Worm (Caenorhabditis elegans) whole organism, L1 larva: ENCODE results near the gene hmg-12.
A peak's percentile ranks its signal among the peaks of the same experiment; 100 is the strongest.

Source experiments
- C04F5.9 ChIP-seq: sonication (generic microtip); optimal IDR thresholded peaks from 2 replicates; lab custom pipeline; 2016; ENCODE audit warnings: missing genetic modification characterization, missing compliant biosample characterization
- C16A3.4 ChIP-seq: fragments of 150-350 bp; optimal IDR thresholded peaks from 2 replicates; lab custom pipeline; 2014; ENCODE audit warnings: missing biosample characterization, missing genetic modification characterization
- alr-1 ChIP-seq: fragments of 200-800 bp; sonication (Bioruptor generic); optimal IDR thresholded peaks from 2 replicates; lab custom pipeline; 2018; ENCODE audit warnings: borderline replicate concordance, mild to moderate bottlenecking, missing genetic modification characterization, missing compliant biosample characterization
- ama-1 ChIP-seq: fragments of 150-350 bp; optimal IDR thresholded peaks from 2 replicates; lab custom pipeline; 2014
- ceh-63 ChIP-seq: fragments of 200-800 bp; sonication (Bioruptor generic); optimal IDR thresholded peaks from 2 replicates; lab custom pipeline; 2018; ENCODE audit warnings: mild to moderate bottlenecking, missing genetic modification characterization, missing compliant biosample characterization
- dpl-1 ChIP-seq, 3 experiments: fragments of 150-350 bp in 2 of 3; sonication (generic microtip) in 1 of 3; optimal IDR thresholded peaks; 2 replicates each; lab custom pipeline; 2014 to 2017; ENCODE audit warnings: missing biosample characterization in 3 of 3, missing genetic modification characterization in 3 of 3, missing genetic modification reagents in 3 of 3
- dsc-1 ChIP-seq: sonication (generic microtip); optimal IDR thresholded peaks from 2 replicates; lab custom pipeline; 2016; ENCODE audit warnings: mild to moderate bottlenecking, missing genetic modification characterization, missing compliant biosample characterization
- efl-1 ChIP-seq, 4 experiments: fragments of 150-350 bp; optimal IDR thresholded peaks in 3 of 4; peaks in 1 of 4; 1 replicate in 1 of 4; 2 replicates in 3 of 4; lab custom pipeline; 2014; ENCODE audit warnings: missing biosample characterization in 2 of 4, missing genetic modification characterization in 2 of 4, missing genetic modification reagents in 2 of 4
- efl-3 ChIP-seq: fragments of 200-800 bp; sonication (Bioruptor generic); optimal IDR thresholded peaks from 2 replicates; lab custom pipeline; 2018; ENCODE audit warnings: mild to moderate bottlenecking, missing genetic modification characterization, missing compliant biosample characterization
- egl-13 ChIP-seq: sonication (generic microtip); optimal IDR thresholded peaks from 2 replicates; lab custom pipeline; 2016; ENCODE audit warnings: missing genotype, missing genetic modification reagents, missing genetic modification characterization, missing compliant biosample characterization
- egl-27 ChIP-seq, 2 experiments: fragments of 150-350 bp in 1 of 2; sonication (generic microtip); optimal IDR thresholded peaks; 3 replicates each; lab custom pipeline; 2017 to 2018; ENCODE audit warnings: missing biosample characterization in 2 of 2, missing genetic modification characterization in 2 of 2, missing genetic modification reagents in 2 of 2
- elt-2 ChIP-seq: sonication (generic microtip); optimal IDR thresholded peaks from 2 replicates; lab custom pipeline; 2016; ENCODE audit warnings: missing genetic modification characterization, mild to moderate bottlenecking, inconsistent platforms, missing compliant biosample characterization, missing genetic modification reagents
- fkh-10 ChIP-seq: sonication (generic microtip); optimal IDR thresholded peaks from 2 replicates; lab custom pipeline; 2017; ENCODE audit warnings: missing biosample characterization, missing genetic modification reagents, missing genetic modification characterization
- fkh-4 ChIP-seq: sonication (generic microtip); optimal IDR thresholded peaks from 2 replicates; lab custom pipeline; 2016; ENCODE audit warnings: missing compliant biosample characterization, missing genetic modification characterization, borderline replicate concordance
- fkh-8 ChIP-seq: sonication (generic microtip); optimal IDR thresholded peaks from 2 replicates; lab custom pipeline; 2016; ENCODE audit warnings: mild to moderate bottlenecking, missing genetic modification characterization, missing compliant biosample characterization
- fos-1 ChIP-seq: fragments of 150-350 bp; optimal IDR thresholded peaks from 2 replicates; lab custom pipeline; 2014; ENCODE audit warnings: missing biosample characterization, missing genetic modification characterization
- grh-1 ChIP-seq: fragments of 200-800 bp; sonication (Bioruptor generic); IDR thresholded peaks from 2 replicates; pipeline ENCODE4 v1.3.6; 2022; ENCODE audit warnings: missing genetic modification reagents, missing genetic modification characterization, missing compliant biosample characterization
- hlh-4 ChIP-seq: sonication (generic microtip); optimal IDR thresholded peaks from 2 replicates; lab custom pipeline; 2016; ENCODE audit warnings: mild to moderate bottlenecking, missing genetic modification characterization, missing compliant biosample characterization
- isw-1 ChIP-seq: fragments of 200-800 bp; sonication (Bioruptor generic); IDR thresholded peaks from 2 replicates; pipeline ENCODE4 v1.3.6; 2022; ENCODE audit warnings: missing genetic modification characterization, missing compliant biosample characterization
- lin-13 ChIP-seq: fragments of 150-350 bp; optimal IDR thresholded peaks from 2 replicates; lab custom pipeline; 2014; ENCODE audit warnings: missing biosample characterization, missing genetic modification reagents, missing genetic modification characterization
- lin-35 ChIP-seq, 2 experiments: fragments of 150-350 bp; optimal IDR thresholded peaks; 2 replicates each; lab custom pipeline; 2014; ENCODE audit warnings: missing biosample characterization in 2 of 2, missing genetic modification characterization in 2 of 2, missing genetic modification reagents in 2 of 2
- lin-39 ChIP-seq: fragments of 150-350 bp; optimal IDR thresholded peaks from 2 replicates; lab custom pipeline; 2014; ENCODE audit warnings: missing biosample characterization, missing genetic modification reagents, missing genetic modification characterization
- lir-3 ChIP-seq: sonication (generic microtip); optimal IDR thresholded peaks from 2 replicates; lab custom pipeline; 2016; ENCODE audit warnings: mild to moderate bottlenecking, missing genetic modification characterization, moderate library complexity, missing compliant biosample characterization; ENCODE audit not compliant: poor library complexity
- mdl-1 ChIP-seq, 2 experiments: fragments of 150-350 bp; optimal IDR thresholded peaks; 2 replicates each; lab custom pipeline; 2014 to 2017; ENCODE audit warnings: missing biosample characterization in 2 of 2, missing genetic modification characterization in 2 of 2, inconsistent platforms in 1 of 2
- mep-1 ChIP-seq: fragments of 150-350 bp; optimal IDR thresholded peaks from 2 replicates; lab custom pipeline; 2014; ENCODE audit warnings: missing biosample characterization, missing genetic modification characterization
- nhr-11 ChIP-seq: fragments of 150-350 bp; optimal IDR thresholded peaks from 2 replicates; lab custom pipeline; 2014; ENCODE audit warnings: missing biosample characterization, missing genetic modification characterization
- nhr-237 ChIP-seq: fragments of 150-350 bp; optimal IDR thresholded peaks from 2 replicates; lab custom pipeline; 2014; ENCODE audit warnings: missing biosample characterization, missing genetic modification characterization
- nhr-47 ChIP-seq: sonication (generic microtip); optimal IDR thresholded peaks from 2 replicates; lab custom pipeline; 2016; ENCODE audit warnings: mild to moderate bottlenecking, missing genetic modification characterization, moderate library complexity, missing compliant biosample characterization
- nhr-71 ChIP-seq: sonication (generic microtip); optimal IDR thresholded peaks from 2 replicates; lab custom pipeline; 2016; ENCODE audit warnings: mild to moderate bottlenecking, missing genetic modification characterization, moderate library complexity, missing compliant biosample characterization
- nhr-76 ChIP-seq: sonication (generic microtip); optimal IDR thresholded peaks from 2 replicates; lab custom pipeline; 2017; ENCODE audit warnings: missing biosample characterization, missing genetic modification characterization
- pag-3 ChIP-seq: sonication (generic microtip); optimal IDR thresholded peaks from 2 replicates; lab custom pipeline; 2017; ENCODE audit warnings: missing genetic modification characterization, mild to moderate bottlenecking, missing compliant biosample characterization, antibody characterized with exemption, borderline replicate concordance; ENCODE audit not compliant: insufficient read depth
- rnt-1 ChIP-seq: sonication (generic microtip); optimal IDR thresholded peaks from 2 replicates; lab custom pipeline; 2016; ENCODE audit warnings: mild to moderate bottlenecking, missing genetic modification characterization, moderate library complexity, missing compliant biosample characterization
- snpc-4 ChIP-seq: fragments of 150-350 bp; optimal IDR thresholded peaks from 2 replicates; lab custom pipeline; 2014; ENCODE audit warnings: missing biosample characterization, missing genetic modification characterization
- snu-23 ChIP-seq: sonication (generic microtip); optimal IDR thresholded peaks from 2 replicates; lab custom pipeline; 2016; ENCODE audit warnings: missing genetic modification characterization, missing compliant biosample characterization
- sox-4 ChIP-seq: sonication (generic microtip); optimal IDR thresholded peaks from 2 replicates; lab custom pipeline; 2016; ENCODE audit warnings: missing genetic modification characterization, missing compliant biosample characterization
- sptf-1 ChIP-seq: fragments of 150-350 bp; optimal IDR thresholded peaks from 2 replicates; lab custom pipeline; 2014; ENCODE audit warnings: missing biosample characterization, missing genetic modification characterization
- swsn-7 ChIP-seq: sonication (generic microtip); optimal IDR thresholded peaks from 2 replicates; lab custom pipeline; 2016; ENCODE audit warnings: missing genetic modification characterization, missing compliant biosample characterization
- tbx-2 ChIP-seq: sonication (generic microtip); optimal IDR thresholded peaks from 2 replicates; lab custom pipeline; 2016; ENCODE audit warnings: missing genetic modification characterization, missing compliant biosample characterization
- unc-30 ChIP-seq: sonication (generic microtip); optimal IDR thresholded peaks from 2 replicates; lab custom pipeline; 2017; ENCODE audit warnings: missing biosample characterization, missing genetic modification characterization
- vab-15 ChIP-seq: sonication (generic microtip); optimal IDR thresholded peaks from 2 replicates; lab custom pipeline; 2017; ENCODE audit warnings: missing genotype, mild to moderate bottlenecking, missing genetic modification characterization, missing compliant biosample characterization
- zip-4 ChIP-seq: fragments of 200-800 bp; sonication (Bioruptor generic); optimal IDR thresholded peaks from 2 replicates; lab custom pipeline; 2018; ENCODE audit warnings: mild to moderate bottlenecking, missing genetic modification characterization, moderate library complexity, missing compliant biosample characterization

The hmg-12 gene

DNA sequence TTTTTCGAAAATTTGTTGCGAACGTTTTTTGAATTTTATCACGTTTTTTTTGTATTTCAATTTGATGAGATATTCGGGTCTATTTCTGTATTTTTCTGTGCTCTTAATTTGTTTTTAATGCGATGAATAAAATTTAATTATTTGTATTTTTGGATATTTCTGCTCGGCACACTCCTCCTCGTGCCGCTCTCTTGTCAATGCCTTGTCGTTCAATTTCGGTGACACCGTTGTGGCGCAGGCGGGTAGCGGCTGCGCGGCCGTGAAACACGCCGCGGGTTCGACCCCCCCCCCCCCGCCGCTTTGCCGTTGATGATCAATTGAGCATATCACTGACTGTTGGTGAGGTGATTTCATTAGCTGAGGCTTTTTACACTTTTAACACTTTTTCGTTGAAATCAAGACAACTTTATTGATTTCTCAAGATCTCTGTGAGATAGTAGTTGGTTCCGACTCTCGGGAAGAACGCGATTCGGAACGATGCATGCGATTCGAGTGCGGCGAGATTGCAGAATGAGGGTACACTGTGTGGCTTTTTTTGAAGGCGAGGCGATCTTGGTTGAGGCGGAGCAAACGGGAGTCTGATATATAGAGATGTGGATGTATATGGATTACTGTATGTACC is 44.4 kb downstream of the hmg-12 start (continued):
- TF ChIP-seq isw-1 (GFP tag; lab: Robert Waterston, UW), result no peak
- TF ChIP-seq nhr-11 (tag; lab: Kevin White, UChicago), result no peak
- TF ChIP-seq dpl-1 (GFP tag; optimal IDR thresholded peaks at IDR 0.05; lab: Kevin White, UChicago), result peak; percentile 1 to 17 (median 3)
- peak in 1 of 2 experiments; percentile 2 for TF ChIP-seq mdl-1 (tag; optimal IDR thresholded peaks at IDR 0.05; lab: Kevin White, UChicago)
- TF ChIP-seq fkh-10, result peak; percentile 25
- peak; percentile 53 for TF ChIP-seq C16A3.4 (tag; lab: Kevin White, UChicago)
- TF ChIP-seq pag-3 (tag; lab: Kevin White, UChicago), result no peak
- TF ChIP-seq ama-1 (lab: Kevin White, UChicago), result no peak

DNA sequence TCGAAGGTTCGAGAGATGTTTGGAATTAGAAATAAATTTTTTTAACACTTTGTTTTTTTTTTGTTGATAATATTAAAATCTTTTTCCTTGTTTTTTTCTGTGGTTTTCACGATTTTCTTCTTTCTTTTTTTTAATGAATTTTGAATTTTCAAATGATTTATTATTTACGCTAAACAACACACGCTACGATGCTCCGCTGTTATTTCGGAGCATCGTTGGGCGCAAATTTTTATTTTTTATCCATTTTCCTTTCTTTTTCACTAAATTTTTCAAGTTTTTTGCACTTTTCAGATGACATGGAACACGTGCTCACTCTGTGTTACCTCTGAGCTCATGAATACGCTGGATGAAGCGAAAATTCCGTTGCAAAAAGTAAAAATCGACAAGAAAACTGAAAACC is 45.8 kb downstream of the hmg-12 start, which contains the start of the genes W03C9.1 and W03C9.2:
TSS of gene W03C9.1 (minus strand) at position 46 of the 400 bp plus-strand sequence.
TSS of gene W03C9.2 (plus strand) at position 286 of the 400 bp plus-strand sequence.
- TF ChIP-seq C04F5.9 (tag; lab: Kevin White, UChicago), result no peak
- no peak for TF ChIP-seq unc-30 (tag; lab: Kevin White, UChicago)

DNA sequence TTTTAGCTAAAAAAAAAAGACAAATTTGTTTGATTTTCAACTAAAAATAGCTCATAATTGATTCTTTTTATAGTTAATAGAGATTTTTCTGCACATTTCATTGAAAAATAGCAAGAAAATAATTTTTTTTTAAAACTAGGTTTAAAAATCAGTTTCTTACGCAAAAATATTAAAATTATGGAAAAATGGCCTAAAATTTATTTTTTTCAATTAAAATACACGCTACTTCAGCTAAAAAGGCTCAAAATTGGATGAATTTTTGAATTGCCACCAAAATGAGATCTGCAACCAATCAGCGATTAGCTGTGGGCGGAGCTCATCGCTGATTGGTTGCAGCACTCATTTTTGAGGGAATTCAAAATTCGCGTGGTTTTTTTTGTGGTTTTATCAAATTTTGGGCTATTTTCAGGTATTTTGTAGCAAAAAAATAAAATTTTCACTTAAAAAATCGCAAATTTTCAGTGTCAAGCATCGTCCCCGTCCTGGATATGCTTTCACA is 46.9 kb downstream of the hmg-12 start:
- TF ChIP-seq dpl-1 (GFP tag; optimal IDR thresholded peaks at IDR 0.05; lab: Kevin White, UChicago), result peak in 1 of 3 experiments; percentile 8
- TF ChIP-seq efl-1 (optimal IDR thresholded peaks at IDR 0.05; lab: Kevin White, UChicago), result no peak
- TF ChIP-seq efl-1 (GFP tag; optimal IDR thresholded peaks at IDR 0.05 in 1 of 2; lab: Kevin White, UChicago), result peak; percentile 55 to 91
- no peak for TF ChIP-seq snu-23 (GFP tag; lab: Kevin White, UChicago)
- no peak for TF ChIP-seq egl-27 (tag; optimal IDR thresholded peaks at IDR 0.05; lab: Kevin White, UChicago)
- no peak for TF ChIP-seq tbx-2 (tag; lab: Kevin White, UChicago)
- TF ChIP-seq alr-1 (tag; lab: Kevin White, UChicago), result no peak
- TF ChIP-seq sox-4 (tag; lab: Kevin White, UChicago), result no peak

DNA sequence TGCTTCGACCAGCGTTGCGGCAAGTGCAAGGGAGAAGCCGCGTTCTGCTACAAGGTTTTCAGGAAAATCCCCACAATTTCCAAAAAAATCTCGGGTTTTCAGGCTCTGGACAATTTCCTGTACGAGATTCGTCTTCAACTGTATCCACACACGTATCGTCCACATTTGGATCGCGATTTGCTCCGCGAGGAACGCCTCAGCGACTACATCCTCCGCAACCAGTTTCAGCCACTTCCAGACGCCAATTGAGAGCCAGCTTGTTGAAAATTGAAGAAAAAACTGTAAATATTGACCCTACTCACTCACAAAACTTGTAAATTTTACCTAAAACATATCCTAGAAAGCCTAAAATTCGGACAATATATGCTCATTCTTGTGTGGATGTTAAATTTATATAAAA is 48.5 kb downstream of the hmg-12 start:
- no peak for TF ChIP-seq efl-1 (optimal IDR thresholded peaks at IDR 0.05; lab: Kevin White, UChicago)
- TF ChIP-seq efl-1 (GFP tag; optimal IDR thresholded peaks at IDR 0.05 in 1 of 2; lab: Kevin White, UChicago), result peak in 1 of 2 experiments; percentile 87
- TF ChIP-seq nhr-71 (tag; lab: Kevin White, UChicago), result peak; percentile 14
- TF ChIP-seq fkh-8, result no peak
- TF ChIP-seq rnt-1 (tag; lab: Kevin White, UChicago), result peak; percentile 8
- peak; percentile 47 for TF ChIP-seq ama-1 (lab: Kevin White, UChicago)
- TF ChIP-seq, all 84 proteins: peak for 4

DNA sequence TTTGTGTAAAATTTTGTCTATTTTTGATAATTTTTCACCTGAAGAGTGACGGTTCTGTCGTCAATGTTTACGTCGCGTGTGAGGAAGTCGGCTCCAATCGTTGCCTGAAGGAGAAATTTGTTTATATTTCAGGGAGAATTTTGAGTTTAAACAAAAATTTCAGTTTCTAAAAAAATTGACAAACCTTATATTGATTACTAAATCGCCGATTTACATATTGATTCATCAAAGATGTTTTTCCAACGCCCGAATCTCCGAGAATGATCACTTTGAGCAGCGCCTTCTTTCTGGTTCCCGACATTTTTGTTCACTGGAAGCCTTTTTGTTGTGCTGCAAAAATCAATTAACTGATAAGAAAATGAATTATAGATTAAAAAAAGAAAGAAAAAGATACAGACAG is 50.3 kb downstream of the hmg-12 start, which contains the start of gene rab-7:
TSS of gene rab-7 (minus strand) at position 330 of the 400 bp plus-strand sequence.
- TF ChIP-seq lin-35 (GFP tag; optimal IDR thresholded peaks at IDR 0.05; lab: Kevin White, UChicago) (no peak), egl-27 (tag; optimal IDR thresholded peaks at IDR 0.05; lab: Kevin White, UChicago) (no peak), C16A3.4 (tag; lab: Kevin White, UChicago) (no peak), nhr-237 (tag; lab: Kevin White, UChicago) (no peak), egl-13 (tag; lab: Kevin White, UChicago) (no peak), elt-2 (peak; percentile 54), isw-1 (GFP tag; lab: Robert Waterston, UW) (no peak), dsc-1 (peak; percentile 6), mep-1 (tag; lab: Kevin White, UChicago) (no peak), vab-15 (tag; lab: Kevin White, UChicago) (no peak), fkh-8 (no peak), hlh-4 (tag; lab: Kevin White, UChicago) (no peak), efl-3 (GFP tag; lab: Kevin White, UChicago) (no peak), zip-4 (no peak), fkh-4 (no peak), lir-3 (no peak), sptf-1 (tag; lab: Kevin White, UChicago) (no peak), lin-39 (tag; lab: Kevin White, UChicago) (no peak), snpc-4 (tag; lab: Kevin White, UChicago) (no peak), nhr-76 (no peak), swsn-7 (tag; lab: Kevin White, UChicago) (no peak), ceh-63 (GFP tag; lab: Kevin White, UChicago) (no peak), lin-13 (GFP tag; lab: Kevin White, UChicago) (no peak), grh-1 (GFP tag; lab: Robert Waterston, UW) (no peak), fos-1 (no peak), nhr-47 (tag; lab: Kevin White, UChicago) (peak; percentile 10), ama-1 (lab: Kevin White, UChicago) (peak; percentile 73)
